Worm (Caenorhabditis elegans) whole organism, late embryonic: Measurements from ENCODE around the gene try-11.

ENCODE experiments used
- K09A11.1 ChIP-seq: sonication (generic microtip); optimal IDR thresholded peaks from 2 replicates; lab custom pipeline; 2017; ENCODE audit warnings: antibody characterized with exemption, mild to moderate bottlenecking, missing genetic modification characterization, missing compliant biosample characterization; ENCODE audit not compliant: insufficient read depth
- ama-1 ChIP-seq: fragments of 150-350 bp; optimal IDR thresholded peaks from 2 replicates; lab custom pipeline; 2014
- ceh-34 ChIP-seq: sonication (generic microtip); optimal IDR thresholded peaks from 2 replicates; lab custom pipeline; 2016; ENCODE audit warnings: mild to moderate bottlenecking, missing genetic modification characterization, missing compliant biosample characterization
- elt-2 ChIP-seq: sonication (generic microtip); optimal IDR thresholded peaks from 2 replicates; lab custom pipeline; 2016; ENCODE audit warnings: missing genetic modification reagents, missing genetic modification characterization, missing compliant biosample characterization
- elt-4 ChIP-seq: sonication (generic microtip); optimal IDR thresholded peaks from 2 replicates; lab custom pipeline; 2016; ENCODE audit warnings: missing genetic modification characterization, missing compliant biosample characterization
- ets-4 ChIP-seq: sonication (generic microtip); optimal IDR thresholded peaks from 2 replicates; lab custom pipeline; 2016; ENCODE audit warnings: missing genetic modification characterization, missing compliant biosample characterization
- nhr-11 ChIP-seq: fragments of 150-350 bp; optimal IDR thresholded peaks from 2 replicates; lab custom pipeline; 2014; ENCODE audit warnings: missing biosample characterization, missing genetic modification characterization
- pat-9 ChIP-seq: fragments of 200-800 bp; sonication (Bioruptor generic); optimal IDR thresholded peaks from 2 replicates; lab custom pipeline; 2018; ENCODE audit warnings: mild to moderate bottlenecking, missing genetic modification characterization, moderate library complexity, missing compliant biosample characterization
- sdc-2 ChIP-seq: sonication (generic microtip); optimal IDR thresholded peaks from 2 replicates; lab custom pipeline; 2016; ENCODE audit warnings: missing genotype, missing genetic modification characterization, missing compliant biosample characterization
- sox-4 ChIP-seq: sonication (generic microtip); optimal IDR thresholded peaks from 2 replicates; lab custom pipeline; 2017; ENCODE audit warnings: mild to moderate bottlenecking, missing genetic modification characterization, inconsistent platforms, missing compliant biosample characterization

DNA sequence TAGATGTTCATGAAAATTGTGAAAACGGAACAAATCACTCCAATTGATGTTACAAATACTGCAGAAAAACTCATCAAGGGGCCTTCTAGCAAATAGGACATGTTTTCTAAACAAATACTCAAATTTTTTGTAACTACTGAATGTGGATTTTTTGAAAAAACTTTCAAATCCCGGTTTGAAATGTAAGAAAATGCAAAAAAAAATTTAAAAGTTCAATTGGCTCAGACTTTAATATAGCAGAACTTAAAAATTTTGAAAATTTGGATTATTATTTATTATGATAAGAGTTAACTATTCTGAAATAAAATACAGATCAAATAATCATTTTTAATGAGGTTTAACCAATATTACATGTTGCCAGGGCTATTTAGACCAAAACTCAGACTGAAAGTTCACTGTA lies 38.8 kb downstream of the try-11 start, which contains the start of gene srbc-9:
- TF ChIP-seq sdc-2 = no peak
- TF ChIP-seq nhr-11 (tag; lab: Kevin White, UChicago) = no peak
- TF ChIP-seq sox-4 (tag; lab: Kevin White, UChicago) = no peak
- no peak for TF ChIP-seq elt-4 (tag; lab: Kevin White, UChicago)
- no peak for TF ChIP-seq K09A11.1 (tag; lab: Kevin White, UChicago)
- TF ChIP-seq ets-4 (tag; lab: Kevin White, UChicago) = no peak
- TF ChIP-seq pat-9 (tag; lab: Kevin White, UChicago) = no peak
- TF ChIP-seq elt-2 = no peak
- no peak for TF ChIP-seq ceh-34 (tag; lab: Kevin White, UChicago)
- no peak for TF ChIP-seq ama-1 (lab: Kevin White, UChicago)
